Worm (Caenorhabditis elegans) whole organism, early embryonic: ENCODE results near the gene fbxa-31.

Experiments
- aly-1 ChIP-seq: sonication (generic microtip); optimal IDR thresholded peaks from 2 replicates; lab custom pipeline; 2016; ENCODE audit warnings: missing genetic modification characterization, missing compliant biosample characterization
- ama-1 ChIP-seq: fragments of 150-350 bp; optimal IDR thresholded peaks from 2 replicates; lab custom pipeline; 2014
- ceh-36 ChIP-seq: sonication (generic microtip); optimal IDR thresholded peaks from 2 replicates; lab custom pipeline; 2016; ENCODE audit warnings: missing genetic modification characterization, inconsistent platforms, missing compliant biosample characterization
- flt-1 ChIP-seq: fragments of 200-800 bp; sonication (Bioruptor generic); IDR thresholded peaks from 2 replicates; pipeline ENCODE4 v1.3.6; 2022; ENCODE audit warnings: missing genetic modification characterization, missing compliant biosample characterization
- hmbx-1 ChIP-seq: sonication (generic microtip); optimal IDR thresholded peaks from 2 replicates; lab custom pipeline; 2016; ENCODE audit warnings: mild to moderate bottlenecking, missing genetic modification characterization, missing compliant biosample characterization
- hmg-4 ChIP-seq: fragments of 200-800 bp; sonication (Bioruptor generic); optimal IDR thresholded peaks from 2 replicates; lab custom pipeline; 2018; ENCODE audit warnings: mild to moderate bottlenecking, missing genetic modification characterization, missing compliant biosample characterization
- tbx-11 ChIP-seq: fragments of 200-800 bp; sonication (Bioruptor generic); IDR thresholded peaks from 2 replicates; pipeline ENCODE4 v1.3.6; 2022; ENCODE audit warnings: missing genetic modification characterization, missing compliant biosample characterization
- tbx-37 ChIP-seq: fragments of 200-800 bp; sonication (Bioruptor generic); conservative IDR thresholded peaks from 2 replicates; pipeline ENCODE4 v1.3.6; 2022; ENCODE audit warnings: missing genetic modification reagents, missing genetic modification characterization, missing compliant biosample characterization

DNA sequence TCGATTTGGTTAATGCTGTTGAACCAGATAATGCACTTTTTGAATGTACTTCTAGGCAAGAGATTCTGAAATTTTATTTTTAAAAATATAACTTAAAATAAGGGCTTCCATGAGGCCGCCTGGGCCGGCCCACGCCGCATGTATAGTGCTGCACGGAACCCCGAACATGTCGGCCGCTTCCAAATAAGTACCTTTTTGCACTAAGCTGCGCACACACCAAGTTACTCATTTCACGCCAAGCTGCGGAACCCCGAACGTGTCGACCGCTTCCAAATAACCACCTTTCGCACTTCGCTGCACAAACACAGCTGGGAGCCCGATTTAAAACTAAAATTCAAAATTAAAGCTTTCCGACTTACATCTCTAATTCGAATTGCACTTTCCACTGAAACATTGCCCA lies 40.1 kb upstream of the fbxa-31 start:
- no peak for TF ChIP-seq aly-1 (tag; lab: Kevin White, UChicago)
- no peak for TF ChIP-seq ama-1
- no peak for TF ChIP-seq tbx-11 (GFP tag; lab: Robert Waterston, UW)
- TF ChIP-seq hmbx-1 (tag; lab: Kevin White, UChicago): no peak
- no peak for TF ChIP-seq flt-1 (GFP tag; lab: Robert Waterston, UW)
- TF ChIP-seq tbx-37 (GFP tag; lab: Robert Waterston, UW): no peak
- no peak for TF ChIP-seq hmg-4 (GFP tag; lab: Kevin White, UChicago)
- TF ChIP-seq ceh-36 (tag; lab: Kevin White, UChicago): no peak
